Fruit fly (Drosophila melanogaster) whole organism, embryonic: ENCODE data around the gene Nadsyn.

Experiments used
- Antp ChIP-seq: fragments of 200-800 bp; sonication (Bioruptor generic); optimal IDR thresholded peaks from 3 replicates; lab custom pipeline; 2016; ENCODE audit warnings: missing biosample characterization, missing genetic modification characterization
- Bgb ChIP-seq: fragments of 200-800 bp; sonication (Bioruptor generic); IDR thresholded peaks from 2 replicates; pipeline ENCODE4 v1.3.6; 2022; ENCODE audit warnings: missing biosample characterization, missing genetic modification characterization; ENCODE audit not compliant: partially characterized antibody
- BtbVII ChIP-seq: fragments of 200-800 bp; sonication (Bioruptor generic); optimal IDR thresholded peaks from 3 replicates; lab custom pipeline; 2017; ENCODE audit warnings: missing biosample characterization, mild to moderate bottlenecking, missing genetic modification characterization
- Bteb2 ChIP-seq: fragments of 200-800 bp; sonication (Bioruptor generic); optimal IDR thresholded peaks from 2 replicates; lab custom pipeline; 2016; ENCODE audit warnings: missing biosample characterization, missing genetic modification characterization
- CG12071 ChIP-seq: fragments of 200-800 bp; sonication (Bioruptor generic); optimal IDR thresholded peaks from 3 replicates; lab custom pipeline; 2018; ENCODE audit warnings: missing biosample characterization, mild to moderate bottlenecking, missing genetic modification characterization
- CG12104 ChIP-seq: fragments of 200-800 bp; sonication (Bioruptor generic); optimal IDR thresholded peaks from 3 replicates; lab custom pipeline; 2016; ENCODE audit warnings: missing biosample characterization, missing genetic modification characterization
- CG12391 ChIP-seq: fragments of 200-800 bp; sonication (Bioruptor generic); optimal IDR thresholded peaks from 3 replicates; lab custom pipeline; 2018; ENCODE audit warnings: missing biosample characterization, mild to moderate bottlenecking, missing genetic modification characterization, moderate library complexity
- CG13775 ChIP-seq: fragments of 200-800 bp; sonication (Bioruptor generic); optimal IDR thresholded peaks from 3 replicates; lab custom pipeline; 2017; ENCODE audit warnings: missing biosample characterization, mild to moderate bottlenecking, missing genetic modification characterization
- CG13894 ChIP-seq: fragments of 200-800 bp; sonication (Bioruptor generic); optimal IDR thresholded peaks from 3 replicates; lab custom pipeline; 2018; ENCODE audit warnings: missing biosample characterization, mild to moderate bottlenecking, missing genetic modification characterization, moderate library complexity
- CG1647 ChIP-seq: fragments of 200-800 bp; sonication (Bioruptor generic); optimal IDR thresholded peaks from 3 replicates; lab custom pipeline; 2016; ENCODE audit warnings: missing biosample characterization, missing genetic modification characterization
- CG17385 ChIP-seq: fragments of 200-800 bp; sonication (Bioruptor generic); optimal IDR thresholded peaks from 3 replicates; lab custom pipeline; 2018; ENCODE audit warnings: missing biosample characterization, mild to moderate bottlenecking, missing genetic modification characterization
- CG2129 ChIP-seq: fragments of 200-800 bp; sonication (Bioruptor generic); IDR thresholded peaks from 2 replicates; pipeline ENCODE4 v1.3.6; 2022; ENCODE audit warnings: missing biosample characterization, missing genetic modification characterization; ENCODE audit not compliant: partially characterized antibody
- CG3995 ChIP-seq: fragments of 200-800 bp; sonication (Bioruptor generic); optimal IDR thresholded peaks from 3 replicates; lab custom pipeline; 2016; ENCODE audit warnings: missing biosample characterization, missing genetic modification characterization
- CG7372 ChIP-seq: fragments of 200-800 bp; sonication (Bioruptor generic); IDR thresholded peaks from 2 replicates; pipeline ENCODE4 v1.3.6; 2022; ENCODE audit warnings: missing biosample characterization, missing genetic modification characterization
- CG8089 ChIP-seq: fragments of 200-800 bp; sonication (Bioruptor generic); optimal IDR thresholded peaks from 3 replicates; lab custom pipeline; 2016; ENCODE audit warnings: missing biosample characterization, missing genetic modification characterization
- CG8388 ChIP-seq: fragments of 200-800 bp; sonication (Bioruptor generic); optimal IDR thresholded peaks from 2 replicates; lab custom pipeline; 2019; ENCODE audit warnings: missing biosample characterization, mild to moderate bottlenecking, missing genetic modification characterization, moderate library complexity
- CG8478 ChIP-seq: fragments of >200 bp; optimal IDR thresholded peaks from 2 replicates; lab custom pipeline; 2018
- CTCF ChIP-seq: fragments of 200-800 bp; sonication (Bioruptor generic); optimal IDR thresholded peaks from 2 replicates; lab custom pipeline; 2017; ENCODE audit warnings: missing biosample characterization, mild to moderate bottlenecking, missing genetic modification characterization, moderate library complexity
- Camta ChIP-seq: fragments of 200-800 bp; sonication (Bioruptor generic); optimal IDR thresholded peaks from 2 replicates; lab custom pipeline; 2016; ENCODE audit warnings: missing biosample characterization, missing genetic modification characterization
- D19A ChIP-seq: fragments of 200-800 bp; optimal IDR thresholded peaks from 3 replicates; lab custom pipeline; 2019; ENCODE audit warnings: missing biosample characterization, mild to moderate bottlenecking, missing genetic modification characterization, moderate library complexity
- Dfd ChIP-seq, 2 experiments: fragments of >200 bp; optimal IDR thresholded peaks; 2 replicates each; lab custom pipeline; 2017; ENCODE audit warnings: missing biosample characterization in 2 of 2, missing genetic modification characterization in 2 of 2
- Dref ChIP-seq: fragments of 200-800 bp; sonication (Bioruptor generic); IDR thresholded peaks from 2 replicates; pipeline ENCODE4 v1.3.6; 2022; ENCODE audit warnings: missing biosample characterization, missing genetic modification characterization
- E2f1 ChIP-seq: fragments of 200-800 bp; sonication (Bioruptor generic); IDR thresholded peaks from 2 replicates; pipeline ENCODE4 v1.3.6; 2022; ENCODE audit warnings: missing biosample characterization, missing genetic modification characterization
- HHEX ChIP-seq: fragments of 200-800 bp; sonication (Bioruptor generic); optimal IDR thresholded peaks from 3 replicates; lab custom pipeline; 2017; ENCODE audit warnings: missing biosample characterization, mild to moderate bottlenecking, missing genetic modification characterization, missing genetic modification reagents
- HLH3B ChIP-seq: fragments of 200-800 bp; sonication (Bioruptor generic); IDR thresholded peaks from 2 replicates; pipeline ENCODE4 v1.3.6; 2022; ENCODE audit warnings: missing biosample characterization, missing genetic modification characterization
- Lhr ChIP-seq: fragments of 200-800 bp; sonication (Bioruptor generic); optimal IDR thresholded peaks from 3 replicates; lab custom pipeline; 2017; ENCODE audit warnings: mild to moderate bottlenecking, missing biosample characterization, missing genetic modification reagents, missing genetic modification characterization
- Lim3 ChIP-seq: fragments of 200-800 bp; sonication (Bioruptor generic); IDR thresholded peaks from 2 replicates; pipeline ENCODE4 v1.3.6; 2022; ENCODE audit warnings: missing biosample characterization, missing genetic modification characterization
- Lpt ChIP-seq: fragments of >200 bp; optimal IDR thresholded peaks from 2 replicates; lab custom pipeline; 2018; ENCODE audit warnings: missing biosample characterization, missing genetic modification characterization
- Myb ChIP-seq: fragments of 200-800 bp; sonication (Bioruptor generic); optimal IDR thresholded peaks from 2 replicates; lab custom pipeline; 2016; ENCODE audit warnings: missing biosample characterization, missing genetic modification characterization
- NfI ChIP-seq: fragments of 200-800 bp; sonication (Bioruptor generic); optimal IDR thresholded peaks from 3 replicates; lab custom pipeline; 2018; ENCODE audit warnings: missing biosample characterization, mild to moderate bottlenecking, missing genetic modification characterization, moderate library complexity
- Xbp1 ChIP-seq: fragments of 200-800 bp; sonication (Bioruptor generic); optimal IDR thresholded peaks from 3 replicates; lab custom pipeline; 2016; ENCODE audit warnings: missing biosample characterization, mild to moderate bottlenecking, missing genetic modification characterization
- amos ChIP-seq: fragments of 200-800 bp; sonication (Bioruptor generic); IDR thresholded peaks from 2 replicates; pipeline ENCODE4 v1.3.6; 2022; ENCODE audit warnings: missing biosample characterization, missing genetic modification characterization; ENCODE audit not compliant: partially characterized antibody
- ap ChIP-seq: fragments of 200-800 bp; sonication (Bioruptor generic); IDR thresholded peaks from 2 replicates; pipeline ENCODE4 v1.3.6; 2022; ENCODE audit warnings: missing biosample characterization, missing genetic modification characterization
- bsh ChIP-seq, 2 experiments: fragments of 200-800 bp; sonication (Bioruptor generic); optimal IDR thresholded peaks; 2 replicates each; lab custom pipeline; 2017 to 2018; ENCODE audit warnings: mild to moderate bottlenecking in 2 of 2, missing biosample characterization in 2 of 2, missing genetic modification characterization in 2 of 2, moderate library complexity in 1 of 2
- cad ChIP-seq: fragments of >200 bp; optimal IDR thresholded peaks from 2 replicates; lab custom pipeline; 2017; ENCODE audit warnings: missing biosample characterization, missing genetic modification characterization
- chif ChIP-seq, 2 experiments: fragments of 200-800 bp; sonication (Bioruptor generic); optimal IDR thresholded peaks; 3 replicates each; lab custom pipeline; 2016; ENCODE audit warnings: missing biosample characterization in 2 of 2, missing genetic modification characterization in 2 of 2
- emc ChIP-seq: fragments of 200-800 bp; sonication (Bioruptor generic); optimal IDR thresholded peaks from 2 replicates; lab custom pipeline; 2016; ENCODE audit warnings: missing biosample characterization, missing genetic modification characterization
- fu2 ChIP-seq: fragments of 200-800 bp; sonication (Bioruptor generic); optimal IDR thresholded peaks from 2 replicates; lab custom pipeline; 2016; ENCODE audit warnings: missing biosample characterization, missing genetic modification characterization
- gcm2 ChIP-seq: fragments of 200-800 bp; sonication (Bioruptor generic); optimal IDR thresholded peaks from 2 replicates; lab custom pipeline; 2016; ENCODE audit warnings: missing biosample characterization, missing genetic modification characterization
- hb ChIP-seq: fragments of 200-800 bp; sonication (Bioruptor generic); IDR thresholded peaks from 3 replicates; pipeline ENCODE4 v1.3.6; 2022; ENCODE audit warnings: missing biosample characterization, missing genetic modification characterization; ENCODE audit not compliant: partially characterized antibody
- her ChIP-seq: fragments of 200-800 bp; sonication (Bioruptor generic); optimal IDR thresholded peaks from 2 replicates; lab custom pipeline; 2016; ENCODE audit warnings: missing biosample characterization, missing genetic modification characterization
- ind ChIP-seq: fragments of 200-800 bp; sonication (Bioruptor generic); optimal IDR thresholded peaks from 3 replicates; lab custom pipeline; 2016; ENCODE audit warnings: missing biosample characterization, missing genetic modification characterization
- insv ChIP-seq, 2 experiments: fragments of 200-800 bp; sonication (Bioruptor generic); optimal IDR thresholded peaks; 3 replicates each; lab custom pipeline; 2016 to 2018; ENCODE audit warnings: missing biosample characterization in 2 of 2, missing genetic modification characterization in 2 of 2
- knrl ChIP-seq: fragments of 200-800 bp; sonication (Bioruptor generic); IDR thresholded peaks from 3 replicates; pipeline ENCODE4 v1.3.6; 2022; ENCODE audit warnings: missing biosample characterization, missing genetic modification characterization; ENCODE audit not compliant: partially characterized antibody
- lilli ChIP-seq: fragments of 200-800 bp; sonication (Bioruptor generic); optimal IDR thresholded peaks from 3 replicates; lab custom pipeline; 2016; ENCODE audit warnings: missing biosample characterization, missing genetic modification characterization
- maf-S ChIP-seq: fragments of 200-800 bp; sonication (Bioruptor generic); optimal IDR thresholded peaks from 2 replicates; lab custom pipeline; 2016; ENCODE audit warnings: missing biosample characterization, missing genetic modification characterization
- nerfin-2 ChIP-seq: fragments of 200-800 bp; sonication (Bioruptor generic); IDR thresholded peaks from 2 replicates; pipeline ENCODE4 v1.3.6; 2022; ENCODE audit warnings: missing biosample characterization, missing genetic modification characterization; ENCODE audit not compliant: partially characterized antibody
- org-1 ChIP-seq: fragments of 200-800 bp; sonication (Bioruptor generic); optimal IDR thresholded peaks from 2 replicates; lab custom pipeline; 2017; ENCODE audit warnings: missing biosample characterization, missing genetic modification characterization
- pfk ChIP-seq: fragments of 200-800 bp; sonication (Bioruptor generic); optimal IDR thresholded peaks from 2 replicates; lab custom pipeline; 2018; ENCODE audit warnings: missing biosample characterization, mild to moderate bottlenecking, missing genetic modification characterization, moderate library complexity
- repo ChIP-seq: fragments of 200-800 bp; sonication (Bioruptor generic); optimal IDR thresholded peaks from 2 replicates; lab custom pipeline; 2016; ENCODE audit warnings: missing biosample characterization, missing genetic modification characterization
- trem ChIP-seq: fragments of 200-800 bp; optimal IDR thresholded peaks from 3 replicates; lab custom pipeline; 2019; ENCODE audit warnings: missing biosample characterization, mild to moderate bottlenecking, missing genetic modification characterization, moderate library complexity
- zfh1 ChIP-seq: fragments of 200-800 bp; sonication (Bioruptor generic); IDR thresholded peaks from 3 replicates; pipeline ENCODE4 v1.3.6; 2022; ENCODE audit warnings: missing biosample characterization, missing genetic modification characterization

The Nadsyn gene

dm6 chrX:13740062-13740461 lies 22.0 kb upstream of the Nadsyn start (continued):
- TF ChIP-seq nerfin-2 (GFP tag; lab: Robert Waterston, UW) (no peak), Dfd (GFP tag; optimal IDR thresholded peaks at IDR 0.05; lab: Kevin White, UChicago) (no peak), Dref (GFP tag; lab: Robert Waterston, UW) (no peak), ind (GFP tag; lab: Kevin White, UChicago) (peak; percentile 86), ap (peak; percentile 48), chif (GFP tag; optimal IDR thresholded peaks at IDR 0.05; lab: Kevin White, UChicago) (peak; percentile 67 to 80), fu2 (GFP tag; lab: Kevin White, UChicago) (peak; percentile 66), maf-S (GFP tag; lab: Kevin White, UChicago) (peak; percentile 68), E2f1 (GFP tag; lab: Robert Waterston, UW) (peak; percentile 63), org-1 (GFP tag; lab: Kevin White, UChicago) (peak; percentile 44), emc (GFP tag; lab: Kevin White, UChicago) (no peak), CG7372 (GFP tag; lab: Robert Waterston, UW) (peak; percentile 79), Bgb (GFP tag; lab: Robert Waterston, UW) (no peak), insv (GFP tag; optimal IDR thresholded peaks at IDR 0.05; lab: Kevin White, UChicago) (no peak), CG12104 (GFP tag; lab: Kevin White, UChicago) (no peak), knrl (no peak), pfk (GFP tag; lab: Kevin White, UChicago) (peak; percentile 38), cad (no peak), CG8478 (lab: Kevin White, UChicago) (no peak), CTCF (GFP tag; lab: Kevin White, UChicago) (no peak), amos (GFP tag; lab: Robert Waterston, UW) (no peak), Bteb2 (GFP tag; lab: Kevin White, UChicago) (peak; percentile 56), HHEX (GFP tag; lab: Kevin White, UChicago) (peak; percentile 80), CG13775 (GFP tag; lab: Kevin White, UChicago) (no peak), gcm2 (GFP tag; lab: Kevin White, UChicago) (peak; percentile 71), her (peak; percentile 82), bsh (GFP tag; optimal IDR thresholded peaks at IDR 0.05; lab: Kevin White, UChicago) (peak; percentile 75 to 83), CG17385 (peak; percentile 76), CG8388 (peak; percentile 19), CG2129 (no peak), Lim3 (GFP tag; lab: Robert Waterston, UW) (no peak), Antp (GFP tag; lab: Kevin White, UChicago) (peak; percentile 92), Lhr (no peak), Myb (GFP tag; lab: Kevin White, UChicago) (peak; percentile 58), Xbp1 (GFP tag; lab: Kevin White, UChicago) (peak; percentile 86), lilli (GFP tag; lab: Kevin White, UChicago) (peak; percentile 82), CG8089 (GFP tag; lab: Kevin White, UChicago) (peak; percentile 58), hb (GFP tag; lab: Robert Waterston, UW) (no peak), CG13894 (tag; lab: Kevin White, UChicago) (peak; percentile 74), CG12391 (tag; lab: Kevin White, UChicago) (peak; percentile 66), D19A (peak; percentile 18), CG3995 (GFP tag; lab: Kevin White, UChicago) (peak; percentile 36), Lpt (GFP tag; lab: Kevin White, UChicago) (no peak), CG12071 (peak; percentile 85), HLH3B (GFP tag; lab: Robert Waterston, UW) (peak; percentile 84), CG1647 (peak; percentile 70), trem (no peak), NfI (GFP tag; lab: Kevin White, UChicago) (peak; percentile 84), zfh1 (peak; percentile 78; the same call in 2 of the 3 replicates), repo (GFP tag; lab: Kevin White, UChicago) (peak; percentile 69), BtbVII (peak; percentile 65), Camta (GFP tag; lab: Kevin White, UChicago) (peak; percentile 39)
